Worm (Caenorhabditis elegans): ENCODE results near the gene fbxa-114.

DNA sequence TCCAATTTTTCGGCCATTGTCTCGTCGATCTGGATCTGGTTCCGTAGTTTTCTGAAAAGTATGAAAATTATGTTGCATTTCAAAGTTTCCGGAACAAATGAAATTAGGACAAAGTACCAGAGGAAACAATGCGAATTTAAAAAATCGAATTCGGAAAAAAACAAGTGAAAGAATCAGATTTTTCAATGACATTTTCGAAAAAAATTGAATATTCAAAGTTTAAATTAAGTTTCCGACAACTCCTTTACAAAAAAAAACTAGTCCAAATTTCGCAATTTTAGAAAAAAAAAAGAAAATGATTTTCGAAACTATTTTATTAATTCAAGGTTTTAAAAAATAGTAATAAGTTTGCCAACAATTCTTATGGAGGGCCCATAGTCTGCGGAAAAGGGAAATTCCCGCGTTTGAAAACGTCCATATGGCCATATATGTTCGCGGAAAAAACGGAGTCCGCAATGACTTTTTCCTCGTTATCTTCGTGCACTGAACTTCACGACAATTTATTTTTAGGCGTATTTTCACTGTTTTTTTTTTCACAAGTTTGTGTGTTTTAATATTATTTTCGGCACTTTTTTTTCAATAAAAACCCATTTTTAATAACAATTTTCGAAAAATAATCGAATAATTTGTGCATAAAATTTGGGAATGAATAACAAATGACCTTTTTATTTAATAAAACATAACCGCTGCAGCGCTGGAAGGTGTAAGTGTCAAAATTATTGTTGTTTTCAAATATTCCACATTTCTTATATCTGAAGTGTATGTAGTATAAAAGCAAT lies 9.1 kb upstream of the fbxa-114 start, which contains the start of the genes fbxa-115 and Y113G7B.27:
- no peak for TF ChIP-seq him-1 (tag; optimal IDR thresholded peaks at IDR 0.05)
- no peak for TF ChIP-seq dao-5 (tag; optimal IDR thresholded peaks at IDR 0.05)
